Worm (Caenorhabditis elegans) whole organism, L3 larva: ENCODE data around the gene egrh-3.
A peak's percentile ranks its signal among the peaks of the same experiment; 100 is the strongest.

Experiments
- R02D3.7 ChIP-seq: fragments of 150-350 bp; optimal IDR thresholded peaks from 2 replicates; lab custom pipeline; 2014; ENCODE audit warnings: missing biosample characterization, missing genetic modification characterization
- ZK546.5 ChIP-seq: sonication (generic microtip); optimal IDR thresholded peaks from 2 replicates; lab custom pipeline; 2017; ENCODE audit warnings: missing biosample characterization, missing genetic modification characterization
- aly-2 ChIP-seq: fragments of 150-350 bp; optimal IDR thresholded peaks from 2 replicates; lab custom pipeline; 2014; ENCODE audit warnings: missing biosample characterization, missing genetic modification characterization
- ama-1 ChIP-seq: fragments of 150-350 bp; optimal IDR thresholded peaks from 2 replicates; lab custom pipeline; 2018
- ceh-28 ChIP-seq: fragments of 150-350 bp; optimal IDR thresholded peaks from 2 replicates; lab custom pipeline; 2014; ENCODE audit warnings: missing biosample characterization, missing genetic modification reagents, missing genetic modification characterization
- ceh-82 ChIP-seq: fragments of 150-350 bp; optimal IDR thresholded peaks from 2 replicates; lab custom pipeline; 2014; ENCODE audit warnings: missing biosample characterization, missing genetic modification characterization
- ceh-9 ChIP-seq: sonication (generic microtip); optimal IDR thresholded peaks from 2 replicates; lab custom pipeline; 2018; ENCODE audit warnings: missing biosample characterization, missing genetic modification characterization
- daf-12 ChIP-seq: fragments of 150-350 bp; optimal IDR thresholded peaks from 2 replicates; lab custom pipeline; 2014; ENCODE audit warnings: missing biosample characterization, missing genetic modification reagents, missing genetic modification characterization
- egl-27 ChIP-seq: sonication (generic microtip); optimal IDR thresholded peaks from 4 replicates; lab custom pipeline; 2017; ENCODE audit warnings: missing biosample characterization, missing genetic modification reagents, missing genetic modification characterization
- egl-5 ChIP-seq: fragments of 150-350 bp; optimal IDR thresholded peaks from 2 replicates; lab custom pipeline; 2017; ENCODE audit warnings: missing biosample characterization, missing genetic modification reagents, missing genetic modification characterization, inconsistent platforms
- elt-1 ChIP-seq: fragments of 150-350 bp; optimal IDR thresholded peaks from 2 replicates; lab custom pipeline; 2014; ENCODE audit warnings: missing biosample characterization, missing genetic modification characterization
- elt-2 ChIP-seq: sonication (generic microtip); optimal IDR thresholded peaks from 2 replicates; lab custom pipeline; 2016; ENCODE audit warnings: missing genetic modification reagents, mild to moderate bottlenecking, missing genetic modification characterization, missing compliant biosample characterization
- eor-1 ChIP-seq, 2 experiments: fragments of 150-350 bp; optimal IDR thresholded peaks; 2 replicates each; lab custom pipeline; 2014 to 2018; ENCODE audit warnings: missing biosample characterization in 2 of 2, missing genetic modification characterization in 2 of 2
- fkh-10 ChIP-seq: sonication (generic microtip); optimal IDR thresholded peaks from 2 replicates; lab custom pipeline; 2017; ENCODE audit warnings: missing biosample characterization, missing genetic modification reagents, missing genetic modification characterization
- fkh-2 ChIP-seq: fragments of 150-350 bp; optimal IDR thresholded peaks from 2 replicates; lab custom pipeline; 2014; ENCODE audit warnings: missing biosample characterization, missing genetic modification reagents, missing genetic modification characterization
- fos-1 ChIP-seq: fragments of 150-350 bp; optimal IDR thresholded peaks from 2 replicates; lab custom pipeline; 2014; ENCODE audit warnings: missing biosample characterization, missing genetic modification characterization
- hmg-11 ChIP-seq: sonication (generic microtip); optimal IDR thresholded peaks from 2 replicates; lab custom pipeline; 2016; ENCODE audit warnings: missing genetic modification characterization, missing compliant biosample characterization
- jun-1 ChIP-seq: fragments of 150-350 bp; optimal IDR thresholded peaks from 2 replicates; lab custom pipeline; 2014; ENCODE audit warnings: missing biosample characterization, missing genetic modification reagents, missing genetic modification characterization
- lin-15B ChIP-seq: fragments of 150-350 bp; optimal IDR thresholded peaks from 2 replicates; lab custom pipeline; 2014; ENCODE audit warnings: missing biosample characterization, missing genetic modification characterization
- lin-39 ChIP-seq: fragments of 150-350 bp; optimal IDR thresholded peaks from 2 replicates; lab custom pipeline; 2018; ENCODE audit warnings: missing biosample characterization, missing genetic modification reagents, missing genetic modification characterization
- lsy-12 ChIP-seq: sonication (generic microtip); optimal IDR thresholded peaks from 2 replicates; lab custom pipeline; 2016; ENCODE audit warnings: mild to moderate bottlenecking, missing genetic modification characterization, missing compliant biosample characterization
- mdl-1 ChIP-seq: fragments of 150-350 bp; optimal IDR thresholded peaks from 2 replicates; lab custom pipeline; 2014; ENCODE audit warnings: missing biosample characterization, missing genetic modification characterization
- nfya-1 ChIP-seq: sonication (generic microtip); optimal IDR thresholded peaks from 2 replicates; lab custom pipeline; 2017; ENCODE audit warnings: missing genetic modification characterization, mild to moderate bottlenecking, missing compliant biosample characterization, antibody characterized with exemption, moderate library complexity; ENCODE audit not compliant: insufficient read depth
- nhr-11 ChIP-seq: fragments of 150-350 bp; optimal IDR thresholded peaks from 2 replicates; lab custom pipeline; 2014; ENCODE audit warnings: missing biosample characterization, missing genetic modification characterization
- nhr-12 ChIP-seq: fragments of 150-350 bp; optimal IDR thresholded peaks from 2 replicates; lab custom pipeline; 2014; ENCODE audit warnings: missing biosample characterization, missing genetic modification characterization
- nhr-23 ChIP-seq: fragments of 150-350 bp; optimal IDR thresholded peaks from 2 replicates; lab custom pipeline; 2014; ENCODE audit warnings: missing biosample characterization, missing genetic modification reagents, missing genetic modification characterization
- nhr-237 ChIP-seq: fragments of 150-350 bp; optimal IDR thresholded peaks from 2 replicates; lab custom pipeline; 2014; ENCODE audit warnings: missing biosample characterization, missing genetic modification characterization
- nhr-25 ChIP-seq: sonication (generic microtip); optimal IDR thresholded peaks from 2 replicates; lab custom pipeline; 2017; ENCODE audit warnings: missing biosample characterization, missing genetic modification characterization
- nhr-43 ChIP-seq: sonication (generic microtip); optimal IDR thresholded peaks from 2 replicates; lab custom pipeline; 2016; ENCODE audit warnings: mild to moderate bottlenecking, missing genetic modification characterization, missing compliant biosample characterization; ENCODE audit not compliant: poor library complexity, severe bottlenecking
- nhr-76 ChIP-seq: fragments of 150-350 bp; sonication (generic microtip); optimal IDR thresholded peaks from 5 replicates; lab custom pipeline; 2014; ENCODE audit warnings: missing biosample characterization, missing genetic modification characterization
- nhr-77 ChIP-seq: fragments of 150-350 bp; optimal IDR thresholded peaks from 2 replicates; lab custom pipeline; 2014; ENCODE audit warnings: missing biosample characterization, missing genetic modification characterization
- pha-4 ChIP-seq: fragments of 150-350 bp; optimal IDR thresholded peaks from 2 replicates; lab custom pipeline; 2014; ENCODE audit warnings: missing biosample characterization, missing genetic modification reagents, missing genetic modification characterization
- pqm-1 ChIP-seq: fragments of 150-350 bp; optimal IDR thresholded peaks from 2 replicates; lab custom pipeline; 2017; ENCODE audit warnings: missing biosample characterization, missing genetic modification characterization, inconsistent platforms
- sea-2 ChIP-seq: fragments of 150-350 bp; sonication (generic microtip); optimal IDR thresholded peaks from 4 replicates; lab custom pipeline; 2014; ENCODE audit warnings: missing biosample characterization, missing genetic modification reagents, missing genetic modification characterization
- skn-1 ChIP-seq: fragments of 150-350 bp; optimal IDR thresholded peaks from 2 replicates; lab custom pipeline; 2014; ENCODE audit warnings: missing biosample characterization, missing genetic modification characterization
- snpc-4 ChIP-seq: fragments of 150-350 bp; optimal IDR thresholded peaks from 2 replicates; lab custom pipeline; 2014; ENCODE audit warnings: missing biosample characterization, missing genetic modification characterization
- tbx-2 ChIP-seq: sonication (generic microtip); optimal IDR thresholded peaks from 2 replicates; lab custom pipeline; 2016; ENCODE audit warnings: mild to moderate bottlenecking, missing genetic modification characterization, missing compliant biosample characterization
- unc-62 ChIP-seq: fragments of 150-350 bp; sonication (generic microtip); optimal IDR thresholded peaks from 4 replicates; lab custom pipeline; 2014; ENCODE audit warnings: missing biosample characterization, missing genetic modification reagents, missing genetic modification characterization
- zag-1 ChIP-seq: fragments of 150-350 bp; optimal IDR thresholded peaks from 2 replicates; lab custom pipeline; 2014; ENCODE audit warnings: missing biosample characterization, missing genetic modification characterization
- ztf-11 ChIP-seq: fragments of 150-350 bp; optimal IDR thresholded peaks from 2 replicates; lab custom pipeline; 2014; ENCODE audit warnings: missing biosample characterization, missing genetic modification characterization
- ztf-4 ChIP-seq: fragments of 150-350 bp; optimal IDR thresholded peaks from 2 replicates; lab custom pipeline; 2014; ENCODE audit warnings: missing biosample characterization, missing genetic modification characterization

egrh-3 gene

ce11 chrIV:2688716-2689307 lies at the start of gene egrh-3:
Gene egrh-3 (minus strand): TSS chrIV:2688766.
- TF ChIP-seq tbx-2 (tag; lab: Kevin White, UChicago) (no peak), snpc-4 (tag; lab: Kevin White, UChicago) (no peak), nhr-23 (tag; lab: Kevin White, UChicago) (no peak)

- TF ChIP-seq eor-1 (tag; optimal IDR thresholded peaks at IDR 0.05; lab: Kevin White, UChicago): no peak
- TF ChIP-seq ceh-28: peak; percentile 54
- no peak for TF ChIP-seq nhr-23 (tag; lab: Kevin White, UChicago)
Observed at ce11 chrIV:2736575-2736974, 48.0 kb upstream of the egrh-3 start.

ce11 chrIV:2734675-2735074 lies 46.1 kb upstream of the egrh-3 start:
- TF ChIP-seq nhr-11 (tag; lab: Kevin White, UChicago): peak; percentile 32
- no peak for TF ChIP-seq snpc-4 (tag; lab: Kevin White, UChicago)

- TF ChIP-seq elt-2 (tag; lab: Kevin White, UChicago): peak; percentile 19
- TF ChIP-seq nhr-11 (tag; lab: Kevin White, UChicago): no peak
- no peak for TF ChIP-seq ceh-82 (tag; lab: Kevin White, UChicago)
- TF ChIP-seq ztf-11 (tag; lab: Kevin White, UChicago): no peak
- no peak for TF ChIP-seq pqm-1 (tag; lab: Kevin White, UChicago)
Observed at ce11 chrIV:2729957-2730356, 41.4 kb upstream of the egrh-3 start, which contains the start of gene Y94H6A.2. Gene Y94H6A.2 (plus strand): TSS chrIV:2730292.

- TF ChIP-seq ztf-11 (tag; lab: Kevin White, UChicago) (no peak), zag-1 (no peak), skn-1 (tag; lab: Kevin White, UChicago) (peak; percentile 74), snpc-4 (tag; lab: Kevin White, UChicago) (peak; percentile 70), lsy-12 (tag; lab: Kevin White, UChicago) (no peak), nhr-43 (tag; lab: Kevin White, UChicago) (peak; percentile 66), unc-62 (GFP tag; lab: Kevin White, UChicago) (no peak), nhr-237 (tag; lab: Kevin White, UChicago) (no peak), ceh-9 (tag; lab: Kevin White, UChicago) (no peak), ztf-4 (tag; lab: Kevin White, UChicago) (no peak), nhr-77 (tag; lab: Kevin White, UChicago) (no peak), lin-15B (tag; lab: Kevin White, UChicago) (peak; percentile 77), pqm-1 (tag; lab: Kevin White, UChicago) (peak; percentile 30), elt-2 (tag; lab: Kevin White, UChicago) (peak; percentile 50), hmg-11 (peak; percentile 92), fkh-2 (tag; lab: Kevin White, UChicago) (no peak), nhr-76 (tag; lab: Kevin White, UChicago) (no peak), ZK546.5 (tag; lab: Kevin White, UChicago) (no peak), egl-5 (peak; percentile 24), sea-2 (GFP tag; lab: Kevin White, UChicago) (no peak), ama-1 (lab: Kevin White, UChicago) (peak; percentile 35), mdl-1 (tag; lab: Kevin White, UChicago) (no peak), elt-1 (tag; lab: Kevin White, UChicago) (no peak), fos-1 (tag; lab: Kevin White, UChicago) (no peak), aly-2 (tag; lab: Kevin White, UChicago) (no peak), jun-1 (tag; lab: Kevin White, UChicago) (peak; percentile 23), ceh-82 (tag; lab: Kevin White, UChicago) (no peak), R02D3.7 (tag; lab: Kevin White, UChicago) (peak; percentile 43), nfya-1 (tag; lab: Kevin White, UChicago) (peak; percentile 68), lin-39 (tag; lab: Kevin White, UChicago) (peak; percentile 74), nhr-25 (tag; lab: Kevin White, UChicago) (peak; percentile 59), egl-27 (tag; lab: Kevin White, UChicago) (no peak), ceh-28 (peak; percentile 51), pha-4 (tag; lab: Kevin White, UChicago) (peak; percentile 84), tbx-2 (tag; lab: Kevin White, UChicago) (peak; percentile 52), nhr-23 (tag; lab: Kevin White, UChicago) (peak; percentile 69), nhr-11 (tag; lab: Kevin White, UChicago) (no peak), nhr-12 (tag; lab: Kevin White, UChicago) (no peak), fkh-10 (peak; percentile 50), eor-1 (tag; optimal IDR thresholded peaks at IDR 0.05; lab: Kevin White, UChicago) (no peak), daf-12 (tag; lab: Kevin White, UChicago) (no peak)
Observed at ce11 chrIV:2725784-2726183, 37.2 kb upstream of the egrh-3 start, which contains the start of gene ubxn-2. Gene ubxn-2 (minus strand): TSS chrIV:2725819.
